Fruit fly (Drosophila melanogaster) whole organism, adult: ENCODE results near the gene CG7300.

Experiments used
- CG12768 ChIP-seq: fragments of 200-800 bp; sonication (Bioruptor generic); optimal IDR thresholded peaks from 2 replicates; lab custom pipeline; 2017; ENCODE audit warnings: missing biosample characterization, missing genetic modification characterization, mild to moderate bottlenecking, moderate library complexity, missing genetic modification reagents
- CG14711 ChIP-seq: fragments of 200-800 bp; sonication (Bioruptor generic); optimal IDR thresholded peaks from 2 replicates; lab custom pipeline; 2018; ENCODE audit warnings: missing biosample characterization, mild to moderate bottlenecking, missing genetic modification characterization, moderate library complexity
- CG1620 ChIP-seq: fragments of 200-800 bp; sonication (Bioruptor generic); optimal IDR thresholded peaks from 2 replicates; lab custom pipeline; 2016; ENCODE audit warnings: missing biosample characterization, missing genetic modification characterization
- CG33017 ChIP-seq: fragments of 200-800 bp; sonication (Bioruptor generic); optimal IDR thresholded peaks from 2 replicates; lab custom pipeline; 2018; ENCODE audit warnings: missing biosample characterization, mild to moderate bottlenecking, missing genetic modification characterization, moderate library complexity
- CG5204 ChIP-seq: fragments of 200-800 bp; sonication (Bioruptor generic); optimal IDR thresholded peaks from 2 replicates; lab custom pipeline; 2016; ENCODE audit warnings: missing biosample characterization, missing genetic modification characterization
- CG7045 ChIP-seq: fragments of 200-800 bp; sonication (Bioruptor generic); optimal IDR thresholded peaks from 2 replicates; lab custom pipeline; 2017; ENCODE audit warnings: missing biosample characterization, mild to moderate bottlenecking, missing genetic modification characterization
- CG7101 ChIP-seq: fragments of 200-800 bp; sonication (Bioruptor generic); optimal IDR thresholded peaks from 2 replicates; lab custom pipeline; 2018; ENCODE audit warnings: missing biosample characterization, mild to moderate bottlenecking, missing genetic modification characterization, moderate library complexity
- Crg-1 ChIP-seq: fragments of 200-800 bp; sonication (Bioruptor generic); optimal IDR thresholded peaks from 2 replicates; lab custom pipeline; 2016; ENCODE audit warnings: missing biosample characterization, missing genetic modification characterization
- Hr96 ChIP-seq: fragments of 200-800 bp; sonication (Bioruptor generic); optimal IDR thresholded peaks from 2 replicates; lab custom pipeline; 2016; ENCODE audit warnings: missing biosample characterization, missing genetic modification characterization
- bab1 ChIP-seq: fragments of 200-800 bp; sonication (Bioruptor generic); optimal IDR thresholded peaks from 3 replicates; lab custom pipeline; 2019; ENCODE audit warnings: missing biosample characterization, mild to moderate bottlenecking, missing genetic modification characterization, moderate library complexity
- cnc ChIP-seq, 2 experiments: fragments of >200 bp; optimal IDR thresholded peaks; 2 replicates each; lab custom pipeline; 2017
- kay ChIP-seq: fragments of 200-800 bp; sonication (Bioruptor generic); peaks from one replicate; lab custom pipeline; 2016; ENCODE audit warnings: missing biosample characterization, missing genetic modification characterization, borderline replicate concordance
- ovo ChIP-seq: fragments of 200-800 bp; sonication (Bioruptor generic); optimal IDR thresholded peaks from 2 replicates; lab custom pipeline; 2016; ENCODE audit warnings: missing biosample characterization, missing genetic modification characterization
- pad ChIP-seq: fragments of 200-800 bp; sonication (Bioruptor generic); optimal IDR thresholded peaks from 3 replicates; lab custom pipeline; 2017; ENCODE audit warnings: missing biosample characterization, missing genetic modification characterization, mild to moderate bottlenecking, moderate library complexity, missing genetic modification reagents

CG7300 gene

DNA sequence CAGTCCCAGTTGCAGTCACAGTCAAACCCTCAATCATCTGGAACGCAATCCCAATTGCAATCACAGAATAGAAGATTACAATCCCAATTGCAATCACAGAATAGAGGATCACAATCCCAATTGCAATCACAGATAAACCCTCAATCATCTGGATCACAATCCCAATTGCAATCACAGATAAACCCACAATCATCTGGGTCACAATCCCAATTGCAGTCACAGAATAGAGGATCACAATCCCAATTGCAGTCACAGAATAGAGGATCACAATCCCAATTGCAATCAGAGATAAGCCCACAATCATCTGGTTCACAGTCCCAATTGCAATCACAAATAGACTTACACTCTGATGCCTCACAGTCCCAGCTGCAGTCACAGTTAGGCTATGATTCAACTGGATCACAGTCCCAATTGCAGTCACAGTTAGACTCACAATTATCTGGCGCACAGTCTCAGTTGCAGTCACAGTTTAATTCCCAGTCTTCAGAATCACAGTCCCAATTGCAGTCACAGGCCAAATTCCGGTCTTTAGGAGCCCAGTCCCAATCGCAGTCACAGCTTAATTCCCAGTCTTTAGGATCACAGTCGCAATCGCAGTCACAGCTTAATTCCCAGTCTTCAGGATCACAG, 50.0 kb downstream of the CG7300 start:
- TF ChIP-seq CG14711 (tag; lab: Kevin White, UChicago) (no peak), Crg-1 (GFP tag; lab: Kevin White, UChicago) (no peak), Hr96 (GFP tag; lab: Kevin White, UChicago) (no peak), CG7045 (GFP tag; lab: Kevin White, UChicago) (no peak), kay (GFP tag; lab: Kevin White, UChicago) (no peak), CG7101 (tag; lab: Kevin White, UChicago) (no peak)

DNA sequence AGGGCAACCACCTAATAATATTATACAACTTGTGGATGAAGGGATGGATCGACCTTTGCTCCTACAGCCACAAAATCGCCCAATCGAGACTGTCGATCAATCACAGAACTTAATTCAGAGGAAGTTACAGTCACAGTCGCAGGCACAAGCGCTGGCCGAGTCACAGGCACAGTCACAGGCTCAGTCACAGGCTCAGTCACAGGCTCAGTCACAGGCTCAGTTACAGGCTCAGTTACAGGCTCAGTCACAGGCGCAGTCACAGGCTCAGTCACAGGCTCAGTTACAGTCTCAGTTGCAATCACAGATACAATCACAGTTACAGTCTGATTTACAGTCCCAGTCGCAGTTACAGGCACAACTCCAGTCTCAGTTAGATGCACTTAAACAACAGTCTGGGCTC, 51.1 kb downstream of the CG7300 start:
- TF ChIP-seq CG1620 (GFP tag; lab: Kevin White, UChicago) (no peak), CG14711 (tag; lab: Kevin White, UChicago) (no peak), cnc (optimal IDR thresholded peaks at IDR 0.05; lab: Kevin White, UChicago) (no peak), bab1 (GFP tag; lab: Kevin White, UChicago) (no peak), ovo (GFP tag; lab: Kevin White, UChicago) (no peak), CG33017 (tag; lab: Kevin White, UChicago) (no peak), CG5204 (no peak), pad (GFP tag; lab: Kevin White, UChicago) (no peak), Hr96 (GFP tag; lab: Kevin White, UChicago) (no peak), CG7101 (tag; lab: Kevin White, UChicago) (no peak), kay (GFP tag; lab: Kevin White, UChicago) (no peak)

DNA sequence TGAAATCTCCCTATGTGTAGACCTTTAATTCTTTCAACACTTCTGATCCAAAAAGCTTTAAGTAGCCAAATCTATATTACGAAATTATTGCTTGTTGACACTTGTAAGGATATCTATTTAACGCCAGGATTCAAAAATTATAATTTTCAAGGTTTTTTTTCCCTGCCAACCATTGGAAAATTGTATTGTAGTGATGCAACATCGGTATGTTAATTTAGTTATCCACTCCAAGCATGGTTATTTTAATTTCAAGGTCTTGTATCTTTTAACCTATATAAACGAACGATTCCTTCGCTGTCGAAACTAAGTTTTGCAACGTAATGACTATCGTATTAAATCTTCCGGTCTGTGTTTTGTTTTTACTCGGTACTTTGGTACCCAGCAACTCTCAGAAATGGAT, 51.7 kb downstream of the CG7300 start, which contains the start of gene CG17097:
Gene CG17097, plus strand, starts transcription at position 301 of the 400 bp plus-strand sequence.
- TF ChIP-seq CG7045 (GFP tag; lab: Kevin White, UChicago): no peak
- TF ChIP-seq CG12768 (GFP tag; lab: Kevin White, UChicago): no peak
- TF ChIP-seq CG14711 (tag; lab: Kevin White, UChicago): no peak
- no peak for TF ChIP-seq pad (GFP tag; lab: Kevin White, UChicago)
